Worm (Caenorhabditis elegans) whole organism, L3 larva: Measurements from ENCODE around the gene cpt-6.

Source experiments
- ZK546.5 ChIP-seq: sonication (generic microtip); optimal IDR thresholded peaks from 2 replicates; lab custom pipeline; 2017; ENCODE audit warnings: missing biosample characterization, missing genetic modification characterization
- aly-2 ChIP-seq: fragments of 150-350 bp; optimal IDR thresholded peaks from 2 replicates; lab custom pipeline; 2014; ENCODE audit warnings: missing biosample characterization, missing genetic modification characterization
- ceh-16 ChIP-seq: sonication (generic microtip); optimal IDR thresholded peaks from 2 replicates; lab custom pipeline; 2017; ENCODE audit warnings: missing biosample characterization, missing genetic modification characterization
- fos-1 ChIP-seq: fragments of 150-350 bp; optimal IDR thresholded peaks from 2 replicates; lab custom pipeline; 2014; ENCODE audit warnings: missing biosample characterization, missing genetic modification characterization
- lsy-12 ChIP-seq: sonication (generic microtip); optimal IDR thresholded peaks from 2 replicates; lab custom pipeline; 2016; ENCODE audit warnings: mild to moderate bottlenecking, missing genetic modification characterization, missing compliant biosample characterization
- nhr-25 ChIP-seq: sonication (generic microtip); optimal IDR thresholded peaks from 2 replicates; lab custom pipeline; 2017; ENCODE audit warnings: missing biosample characterization, missing genetic modification characterization
- pha-4 ChIP-seq: fragments of 150-350 bp; optimal IDR thresholded peaks from 2 replicates; lab custom pipeline; 2014; ENCODE audit warnings: missing biosample characterization, missing genetic modification reagents, missing genetic modification characterization
- pqm-1 ChIP-seq: fragments of 150-350 bp; optimal IDR thresholded peaks from 2 replicates; lab custom pipeline; 2017; ENCODE audit warnings: missing biosample characterization, missing genetic modification characterization, inconsistent platforms
- snpc-4 ChIP-seq: fragments of 150-350 bp; optimal IDR thresholded peaks from 2 replicates; lab custom pipeline; 2014; ENCODE audit warnings: missing biosample characterization, missing genetic modification characterization
- unc-39 ChIP-seq: sonication (generic microtip); optimal IDR thresholded peaks from 4 replicates; lab custom pipeline; 2017; ENCODE audit warnings: missing biosample characterization, missing genetic modification characterization
- ztf-4 ChIP-seq: fragments of 150-350 bp; optimal IDR thresholded peaks from 2 replicates; lab custom pipeline; 2014; ENCODE audit warnings: missing biosample characterization, missing genetic modification characterization

DNA sequence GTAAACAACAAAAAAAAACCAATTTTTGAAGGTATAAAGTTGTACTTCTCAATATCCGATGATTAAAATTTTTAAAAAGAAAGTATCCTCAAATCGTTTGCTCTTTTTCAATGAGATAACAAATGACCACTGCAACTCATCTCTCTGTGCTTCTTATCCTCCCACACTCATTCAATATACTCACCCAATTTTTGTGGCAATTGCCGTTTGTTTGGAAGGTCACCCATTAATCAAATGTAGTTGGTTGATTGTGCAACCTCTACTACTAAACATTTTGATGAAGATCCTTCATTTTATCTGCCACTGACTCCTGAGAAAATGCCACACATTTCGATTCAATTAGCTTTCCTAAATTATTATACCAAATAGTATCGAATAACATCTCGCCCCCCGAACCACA lies 26.0 kb downstream of the cpt-6 start:
- TF ChIP-seq pqm-1 (tag; lab: Kevin White, UChicago) (no peak), ztf-4 (no peak), nhr-25 (tag; lab: Kevin White, UChicago) (no peak), ZK546.5 (no peak), aly-2 (tag; lab: Kevin White, UChicago) (no peak), snpc-4 (tag; lab: Kevin White, UChicago) (no peak), fos-1 (tag; lab: Kevin White, UChicago) (no peak), pha-4 (no peak), unc-39 (tag; lab: Kevin White, UChicago) (no peak), lsy-12 (tag; lab: Kevin White, UChicago) (no peak), ceh-16 (tag; lab: Kevin White, UChicago) (no peak)
